Fruit fly (Drosophila melanogaster) whole organism, embryonic: ENCODE measurements around the gene Atg6.
A peak's percentile ranks its signal among the peaks of the same experiment; 100 is the strongest.

Source experiments
- Adf1 ChIP-seq: fragments of 200-800 bp; sonication (Bioruptor generic); IDR thresholded peaks from 2 replicates; pipeline ENCODE4 v1.3.6; 2022; ENCODE audit warnings: missing biosample characterization, missing genetic modification characterization
- Aef1 ChIP-seq: fragments of 200-800 bp; sonication (Bioruptor generic); IDR thresholded peaks from 3 replicates; pipeline ENCODE4 v1.3.6; 2022; ENCODE audit warnings: missing biosample characterization, missing genetic modification characterization
- Atf3 ChIP-seq: fragments of 200-800 bp; sonication (Bioruptor generic); optimal IDR thresholded peaks from 3 replicates; lab custom pipeline; 2016; ENCODE audit warnings: missing biosample characterization, missing genetic modification characterization
- B-H2 ChIP-seq: fragments of 200-800 bp; sonication (Bioruptor generic); optimal IDR thresholded peaks from 2 replicates; lab custom pipeline; 2018; ENCODE audit warnings: missing biosample characterization, mild to moderate bottlenecking, missing genetic modification characterization
- CG10321 ChIP-seq: fragments of 200-800 bp; sonication (Bioruptor generic); IDR thresholded peaks from 2 replicates; pipeline ENCODE4 v1.3.6; 2022; ENCODE audit warnings: missing biosample characterization, missing genetic modification characterization
- CG10565 ChIP-seq: fragments of 200-800 bp; sonication (Bioruptor generic); optimal IDR thresholded peaks from 3 replicates; lab custom pipeline; 2016; ENCODE audit warnings: missing biosample characterization, mild to moderate bottlenecking, missing genetic modification characterization
- CG11695 ChIP-seq: fragments of 200-800 bp; sonication (Bioruptor generic); IDR thresholded peaks from 3 replicates; pipeline ENCODE4 v1.3.6; 2022; ENCODE audit warnings: missing biosample characterization, missing genetic modification characterization
- CG12071 ChIP-seq: fragments of 200-800 bp; sonication (Bioruptor generic); optimal IDR thresholded peaks from 3 replicates; lab custom pipeline; 2018; ENCODE audit warnings: missing biosample characterization, mild to moderate bottlenecking, missing genetic modification characterization
- CG14667 ChIP-seq: fragments of 200-800 bp; sonication (Bioruptor generic); IDR thresholded peaks from 2 replicates; pipeline ENCODE4 v1.3.6; 2022; ENCODE audit warnings: missing biosample characterization, missing genetic modification characterization
- CG14860 ChIP-seq: fragments of 200-800 bp; sonication (Bioruptor generic); IDR thresholded peaks from 3 replicates; pipeline ENCODE4 v1.3.6; 2022; ENCODE audit warnings: missing biosample characterization, missing genetic modification characterization; ENCODE audit not compliant: partially characterized antibody
- CG15011 ChIP-seq: fragments of 200-800 bp; sonication (Bioruptor generic); optimal IDR thresholded peaks from 3 replicates; lab custom pipeline; 2018; ENCODE audit warnings: missing biosample characterization, mild to moderate bottlenecking, missing genetic modification characterization
- CG16815 ChIP-seq: fragments of 200-800 bp; sonication (Bioruptor generic); optimal IDR thresholded peaks from 3 replicates; lab custom pipeline; 2017; ENCODE audit warnings: missing biosample characterization, mild to moderate bottlenecking, missing genetic modification characterization
- CG16863 ChIP-seq: fragments of 200-800 bp; sonication (Bioruptor generic); optimal IDR thresholded peaks from 3 replicates; lab custom pipeline; 2016; ENCODE audit warnings: missing biosample characterization, missing genetic modification characterization
- CG17186 ChIP-seq: fragments of 200-800 bp; sonication (Bioruptor generic); optimal IDR thresholded peaks from 3 replicates; lab custom pipeline; 2017; ENCODE audit warnings: missing biosample characterization, missing genetic modification reagents, missing genetic modification characterization
- CG1832 ChIP-seq: fragments of 200-800 bp; sonication (Bioruptor generic); optimal IDR thresholded peaks from 2 replicates; lab custom pipeline; 2017; ENCODE audit warnings: missing biosample characterization, mild to moderate bottlenecking, missing genetic modification characterization, inconsistent platforms
- CG2202 ChIP-seq: fragments of 200-800 bp; sonication (Bioruptor generic); optimal IDR thresholded peaks from 2 replicates; lab custom pipeline; 2018; ENCODE audit warnings: missing biosample characterization, mild to moderate bottlenecking, missing genetic modification characterization
- CG31388 ChIP-seq: fragments of 200-800 bp; sonication (Bioruptor generic); optimal IDR thresholded peaks from 2 replicates; lab custom pipeline; 2016; ENCODE audit warnings: missing biosample characterization, missing genetic modification characterization
- CG31441 ChIP-seq: fragments of 200-800 bp; sonication (Bioruptor generic); IDR thresholded peaks from 2 replicates; pipeline ENCODE4 v1.3.6; 2022; ENCODE audit warnings: missing biosample characterization, missing genetic modification characterization
- CG33557 ChIP-seq: fragments of 200-800 bp; sonication (Bioruptor generic); optimal IDR thresholded peaks from 2 replicates; lab custom pipeline; 2019; ENCODE audit warnings: missing biosample characterization, mild to moderate bottlenecking, missing genetic modification characterization, moderate library complexity
- CG42726 ChIP-seq: fragments of 200-800 bp; sonication (Bioruptor generic); IDR thresholded peaks from 2 replicates; pipeline ENCODE4 v1.3.6; 2022; ENCODE audit warnings: missing biosample characterization, missing genetic modification characterization; ENCODE audit not compliant: partially characterized antibody
- CG6683 ChIP-seq: fragments of 200-800 bp; sonication (Bioruptor generic); optimal IDR thresholded peaks from 2 replicates; lab custom pipeline; 2017; ENCODE audit warnings: missing biosample characterization, mild to moderate bottlenecking, missing genetic modification characterization, missing genetic modification reagents
- CG7357 ChIP-seq: fragments of 200-800 bp; sonication (Bioruptor generic); IDR thresholded peaks from 3 replicates; pipeline ENCODE4 v1.3.6; 2022; ENCODE audit warnings: missing biosample characterization, missing genetic modification characterization
- CG9437 ChIP-seq: fragments of 200-800 bp; sonication (Bioruptor generic); optimal IDR thresholded peaks from 2 replicates; lab custom pipeline; 2018; ENCODE audit warnings: missing biosample characterization, mild to moderate bottlenecking, missing genetic modification characterization
- CG9727 ChIP-seq: fragments of 200-800 bp; sonication (Bioruptor generic); optimal IDR thresholded peaks from 3 replicates; lab custom pipeline; 2017; ENCODE audit warnings: missing biosample characterization, mild to moderate bottlenecking, missing genetic modification characterization
- Dek ChIP-seq: fragments of 200-800 bp; sonication (Bioruptor generic); optimal IDR thresholded peaks from 3 replicates; lab custom pipeline; 2019; ENCODE audit warnings: missing biosample characterization, mild to moderate bottlenecking, missing genetic modification characterization, moderate library complexity
- Dll ChIP-seq: fragments of 200-800 bp; sonication (Bioruptor generic); IDR thresholded peaks from 4 replicates; pipeline ENCODE4 v1.3.6; 2022; ENCODE audit warnings: missing biosample characterization, missing genetic modification characterization; ENCODE audit not compliant: partially characterized antibody
- HLHmδ ChIP-seq: fragments of 200-800 bp; sonication (Bioruptor generic); optimal IDR thresholded peaks from 2 replicates; lab custom pipeline; 2018; ENCODE audit warnings: missing biosample characterization, mild to moderate bottlenecking, missing genetic modification characterization, moderate library complexity
- MTF-1 ChIP-seq: fragments of 200-800 bp; sonication (Bioruptor generic); optimal IDR thresholded peaks from 2 replicates; lab custom pipeline; 2018; ENCODE audit warnings: missing biosample characterization, mild to moderate bottlenecking, missing genetic modification characterization, borderline replicate concordance
- NC2α ChIP-seq: fragments of 200-800 bp; sonication (Bioruptor generic); optimal IDR thresholded peaks from 2 replicates; lab custom pipeline; 2016; ENCODE audit warnings: missing biosample characterization, missing genetic modification characterization
- Oli ChIP-seq: fragments of 200-800 bp; sonication (Bioruptor generic); optimal IDR thresholded peaks from 2 replicates; lab custom pipeline; 2018; ENCODE audit warnings: missing biosample characterization, mild to moderate bottlenecking, missing genetic modification characterization, moderate library complexity
- Optix ChIP-seq: fragments of 200-800 bp; sonication (Bioruptor generic); IDR thresholded peaks from 3 replicates; pipeline ENCODE4 v1.3.6; 2022; ENCODE audit warnings: missing biosample characterization, missing genetic modification characterization
- Pdp1 ChIP-seq, 2 experiments: fragments of 200-800 bp; sonication (Bioruptor generic); optimal IDR thresholded peaks; 3 replicates each; lab custom pipeline; 2016; ENCODE audit warnings: missing biosample characterization in 2 of 2, missing genetic modification characterization in 2 of 2, mild to moderate bottlenecking in 1 of 2, moderate library complexity in 1 of 2
- TFAM ChIP-seq: fragments of 200-800 bp; sonication (Bioruptor generic); optimal IDR thresholded peaks from 2 replicates; lab custom pipeline; 2017; ENCODE audit warnings: missing biosample characterization, missing genetic modification characterization, inconsistent platforms
- Xbp1 ChIP-seq: fragments of 200-800 bp; sonication (Bioruptor generic); optimal IDR thresholded peaks from 3 replicates; lab custom pipeline; 2016; ENCODE audit warnings: missing biosample characterization, mild to moderate bottlenecking, missing genetic modification characterization
- al ChIP-seq: fragments of 200-800 bp; sonication (Bioruptor generic); IDR thresholded peaks from 2 replicates; pipeline ENCODE4 v1.3.6; 2022; ENCODE audit warnings: missing biosample characterization, missing genetic modification characterization
- bowl ChIP-seq: fragments of 200-800 bp; sonication (Bioruptor generic); IDR thresholded peaks from 2 replicates; pipeline ENCODE4 v1.3.6; 2022; ENCODE audit warnings: missing biosample characterization, missing genetic modification characterization
- croc ChIP-seq: fragments of 200-800 bp; sonication (Bioruptor generic); conservative IDR thresholded peaks from 3 replicates; pipeline ENCODE4 v1.3.6; 2022; ENCODE audit warnings: missing biosample characterization, missing genetic modification characterization
- klu ChIP-seq: fragments of 200-800 bp; sonication (Bioruptor generic); IDR thresholded peaks from 2 replicates; pipeline ENCODE4 v1.3.6; 2022; ENCODE audit warnings: missing biosample characterization, missing genetic modification characterization
- lmd ChIP-seq: fragments of 200-800 bp; sonication (Bioruptor generic); IDR thresholded peaks from 2 replicates; pipeline ENCODE4 v1.3.6; 2022; ENCODE audit warnings: missing biosample characterization, missing genetic modification characterization
- lola ChIP-seq, 3 experiments: fragments of >200 bp in 2 of 3; fragments of 200-800 bp in 1 of 3; sonication (Bioruptor generic) in 1 of 3; optimal IDR thresholded peaks; 2 replicates each; lab custom pipeline; 2017 to 2019; ENCODE audit warnings: missing biosample characterization in 3 of 3, missing genetic modification characterization in 3 of 3, mild to moderate bottlenecking in 1 of 3, moderate library complexity in 1 of 3
- luna ChIP-seq: fragments of 200-800 bp; sonication (Bioruptor generic); optimal IDR thresholded peaks from 2 replicates; lab custom pipeline; 2016; ENCODE audit warnings: missing biosample characterization, missing genetic modification characterization
- mam ChIP-seq: fragments of 200-800 bp; sonication (Bioruptor generic); optimal IDR thresholded peaks from 3 replicates; lab custom pipeline; 2016; ENCODE audit warnings: missing biosample characterization, missing genetic modification characterization
- pb ChIP-seq: fragments of 200-800 bp; sonication (Bioruptor generic); optimal IDR thresholded peaks from 3 replicates; lab custom pipeline; 2016; ENCODE audit warnings: missing biosample characterization, missing genetic modification characterization
- sd ChIP-seq: fragments of 200-800 bp; sonication (Bioruptor generic); optimal IDR thresholded peaks from 3 replicates; lab custom pipeline; 2018; ENCODE audit warnings: missing biosample characterization, mild to moderate bottlenecking, missing genetic modification characterization, moderate library complexity
- sim ChIP-seq: fragments of 200-800 bp; sonication (Bioruptor generic); IDR thresholded peaks from 2 replicates; pipeline ENCODE4 v1.3.6; 2022; ENCODE audit warnings: missing biosample characterization, missing genetic modification characterization
- stc ChIP-seq: fragments of 200-800 bp; sonication (Bioruptor generic); IDR thresholded peaks from 2 replicates; pipeline ENCODE4 v1.3.6; 2022; ENCODE audit warnings: missing biosample characterization, missing genetic modification characterization
- tll ChIP-seq, 2 experiments: fragments of 200-800 bp in 1 of 2; fragments of >200 bp in 1 of 2; sonication (Bioruptor generic) in 1 of 2; optimal IDR thresholded peaks; 2 replicates each; lab custom pipeline; 2017 to 2019; ENCODE audit warnings: missing biosample characterization in 2 of 2, missing genetic modification characterization in 2 of 2, mild to moderate bottlenecking in 1 of 2, moderate library complexity in 1 of 2
- tx ChIP-seq: fragments of 200-800 bp; sonication (Bioruptor generic); optimal IDR thresholded peaks from 2 replicates; lab custom pipeline; 2016; ENCODE audit warnings: missing biosample characterization, missing genetic modification characterization
- zfh2 ChIP-seq: fragments of 200-800 bp; sonication (Bioruptor generic); optimal IDR thresholded peaks from 2 replicates; lab custom pipeline; 2016; ENCODE audit warnings: missing biosample characterization, missing genetic modification characterization

The Atg6 gene

DNA sequence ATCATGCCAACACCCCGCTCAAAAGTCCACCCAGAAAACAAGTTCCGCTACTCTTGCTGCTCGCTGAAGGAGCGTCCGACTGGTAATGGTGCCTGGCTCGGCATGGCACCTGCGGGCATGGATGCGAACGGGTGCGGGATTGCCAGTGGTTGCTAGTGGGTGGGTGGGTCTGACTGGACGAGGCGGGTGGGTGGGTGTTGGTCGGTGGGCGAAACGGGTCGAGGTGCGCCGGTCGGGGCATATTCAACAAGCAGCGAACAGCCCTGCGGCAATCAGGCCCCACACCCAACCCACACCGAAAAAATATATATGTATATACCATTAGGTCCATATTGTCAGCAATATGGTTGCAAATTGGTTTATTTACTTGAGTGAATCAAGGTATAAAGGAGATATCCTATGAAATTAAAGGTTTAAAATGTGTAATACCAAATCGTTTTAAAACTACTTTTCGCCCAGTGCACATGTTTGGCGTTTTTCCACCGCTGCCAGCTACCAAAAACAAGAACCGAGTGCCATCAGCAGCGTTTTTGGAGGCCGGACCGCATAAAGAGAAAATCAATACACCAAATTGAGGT lies 39.9 kb downstream of the Atg6 start (continued):
- peak; percentile 15 for TF ChIP-seq CG9437 (GFP tag; lab: Kevin White, UChicago)
- no peak for TF ChIP-seq CG1832
- TF ChIP-seq Xbp1 (GFP tag; lab: Kevin White, UChicago): peak; percentile 57
- TF ChIP-seq sd (tag; lab: Kevin White, UChicago): peak; percentile 41
- peak; percentile 25 for TF ChIP-seq CG15011 (GFP tag; lab: Kevin White, UChicago)
- no peak for TF ChIP-seq CG10565 (GFP tag; lab: Kevin White, UChicago)
- TF ChIP-seq lmd (GFP tag; lab: Robert Waterston, UW): peak; percentile 72
- TF ChIP-seq CG7357 (GFP tag; lab: Robert Waterston, UW): peak; percentile 53; the same call in 2 of the 3 replicates
- peak; percentile 20 for TF ChIP-seq zfh2 (GFP tag; lab: Kevin White, UChicago)
- no peak for TF ChIP-seq tll (GFP tag; optimal IDR thresholded peaks at IDR 0.05; lab: Kevin White, UChicago)
- TF ChIP-seq CG9727 (GFP tag; lab: Kevin White, UChicago): peak; percentile 56
- no peak for TF ChIP-seq Dll (GFP tag; lab: Robert Waterston, UW)
- no peak for TF ChIP-seq CG2202
- no peak for TF ChIP-seq Atf3
- no peak for TF ChIP-seq CG31388 (GFP tag; lab: Kevin White, UChicago)
- TF ChIP-seq TFAM: no peak
- no peak for TF ChIP-seq lola (GFP tag; optimal IDR thresholded peaks at IDR 0.05; lab: Kevin White, UChicago)
- peak; percentile 75 for TF ChIP-seq CG11695 (GFP tag; lab: Robert Waterston, UW)
- peak; percentile 22 for TF ChIP-seq CG6683 (GFP tag; lab: Kevin White, UChicago)
- TF ChIP-seq al (GFP tag; lab: Robert Waterston, UW): peak; percentile 59
- no peak; the same call in 2 of the 3 replicates for TF ChIP-seq croc (GFP tag; lab: Robert Waterston, UW)
- peak; percentile 67; the same call in 2 of the 3 replicates for TF ChIP-seq Aef1 (GFP tag; lab: Robert Waterston, UW)
- TF ChIP-seq CG14667: peak; percentile 25; the same call in 1 of the 2 replicates
- TF ChIP-seq tx (GFP tag; lab: Kevin White, UChicago): no peak
- TF ChIP-seq CG33557 (GFP tag; lab: Kevin White, UChicago): no peak
- TF ChIP-seq HLHmδ (GFP tag; lab: Kevin White, UChicago): no peak
- TF ChIP-seq Oli (tag; lab: Kevin White, UChicago): peak; percentile 54
- no peak for TF ChIP-seq bowl (GFP tag; lab: Robert Waterston, UW)
- TF ChIP-seq CG17186: no peak
- TF ChIP-seq CG31441 (GFP tag; lab: Robert Waterston, UW): peak; percentile 61
- no peak for TF ChIP-seq MTF-1 (GFP tag; lab: Kevin White, UChicago)
- TF ChIP-seq klu (GFP tag; lab: Robert Waterston, UW): no peak
- no peak for TF ChIP-seq Optix (GFP tag; lab: Robert Waterston, UW)
- TF ChIP-seq B-H2: no peak
- peak; percentile 8 to 33 for TF ChIP-seq Pdp1 (GFP tag; optimal IDR thresholded peaks at IDR 0.05; lab: Kevin White, UChicago)
- peak; percentile 64 for TF ChIP-seq Dek (tag; lab: Kevin White, UChicago)
- TF ChIP-seq CG10321 (GFP tag; lab: Robert Waterston, UW): no peak
- TF ChIP-seq mam: peak; percentile 18
- peak; percentile 44 for TF ChIP-seq Adf1 (GFP tag; lab: Robert Waterston, UW)
- no peak for TF ChIP-seq pb (GFP tag; lab: Kevin White, UChicago)
- TF ChIP-seq NC2α (GFP tag; lab: Kevin White, UChicago): no peak
- peak; percentile 7 for TF ChIP-seq CG16815 (GFP tag; lab: Kevin White, UChicago)
- no peak for TF ChIP-seq CG14860
- TF ChIP-seq CG16863 (GFP tag; lab: Kevin White, UChicago): no peak
- TF ChIP-seq stc: peak; percentile 68
- peak; percentile 5 for TF ChIP-seq CG12071 (GFP tag; lab: Kevin White, UChicago)
- no peak for TF ChIP-seq CG42726 (GFP tag; lab: Robert Waterston, UW)
- TF ChIP-seq sim (GFP tag; lab: Robert Waterston, UW): peak; percentile 37; the same call in 1 of the 2 replicates
- TF ChIP-seq luna (GFP tag; lab: Kevin White, UChicago): no peak
